Fruit fly (Drosophila melanogaster): ENCODE measurements around the gene CrebA.

CrebA gene

dm6 chr3L:15553993-15554644 lies 18.9 kb downstream of the CrebA start, which contains the start of gene AGO2 (continued):
- TF ChIP-seq tx (GFP tag; optimal IDR thresholded peaks at IDR 0.05) (no peak), sd (tag; optimal IDR thresholded peaks at IDR 0.05) (no peak), CG8089 (GFP tag; optimal IDR thresholded peaks at IDR 0.05) (no peak), peb (GFP tag; IDR thresholded peaks at IDR 0.05) (no peak), CG18764 (GFP tag; optimal IDR thresholded peaks at IDR 0.05) (no peak), CG9437 (GFP tag; optimal IDR thresholded peaks at IDR 0.05) (no peak), br (optimal IDR thresholded peaks at IDR 0.05) (no peak), BtbVII (GFP tag; optimal IDR thresholded peaks at IDR 0.05) (peak; percentile 9), CG8924 (tag; optimal IDR thresholded peaks at IDR 0.05) (peak; percentile 38), CG11247 (GFP tag; IDR thresholded peaks at IDR 0.05) (no peak), cato (GFP tag; optimal IDR thresholded peaks at IDR 0.05; ENCODE audit: borderline replicate concordance) (no peak), CG16779 (GFP tag; IDR thresholded peaks at IDR 0.05) (no peak), tna (GFP tag; IDR thresholded peaks at IDR 0.05; ENCODE audit: partially characterized antibody) (peak; percentile 75), Lpt (GFP tag; optimal IDR thresholded peaks at IDR 0.05) (no peak), oc (tag; optimal IDR thresholded peaks at IDR 0.05) (no peak), CG12236 (GFP tag; optimal IDR thresholded peaks at IDR 0.05) (no peak), CG6254 (GFP tag; optimal IDR thresholded peaks at IDR 0.05) (no peak), CG10654 (GFP tag; optimal IDR thresholded peaks at IDR 0.05) (no peak), CG18011 (GFP tag; optimal IDR thresholded peaks at IDR 0.05) (no peak), NFAT (GFP tag; IDR thresholded peaks at IDR 0.05) (no peak), chn (GFP tag; optimal IDR thresholded peaks at IDR 0.05) (no peak), CG12299 (tag; optimal IDR thresholded peaks at IDR 0.05) (peak; percentile 24), CG1024 (GFP tag; IDR thresholded peaks at IDR 0.05) (no peak), Meics (GFP tag; optimal IDR thresholded peaks at IDR 0.05) (no peak), hkb (optimal IDR thresholded peaks at IDR 0.05) (no peak), hkb (GFP tag; IDR thresholded peaks at IDR 0.05) (no peak), Hr51 (GFP tag; optimal IDR thresholded peaks at IDR 0.05) (peak in 1 of 2 experiments; percentile 61), mam (GFP tag; optimal IDR thresholded peaks at IDR 0.05) (no peak), CoRest (tag; optimal IDR thresholded peaks at IDR 0.05) (peak; percentile 23), Eip74EF (GFP tag; optimal IDR thresholded peaks at IDR 0.05) (peak in 1 of 2 experiments; percentile 29), Nf-YA (GFP tag; IDR thresholded peaks at IDR 0.05) (no peak), Antp (GFP tag; optimal IDR thresholded peaks at IDR 0.05) (no peak), Nf-YB (GFP tag; optimal IDR thresholded peaks at IDR 0.05) (no peak), kah (GFP tag; optimal IDR thresholded peaks at IDR 0.05) (no peak), CrebB (tag; optimal IDR thresholded peaks at IDR 0.05) (peak; percentile 30), CG14965 (GFP tag; optimal IDR thresholded peaks at IDR 0.05; ENCODE audit: borderline replicate concordance) (no peak), ara (GFP tag; IDR thresholded peaks at IDR 0.05) (no peak), CG13624 (GFP tag; optimal IDR thresholded peaks at IDR 0.05) (peak; percentile 92), Adf1 (GFP tag; IDR thresholded peaks at IDR 0.05) (peak; percentile 14; the same call in 1 of the 2 replicates), ATbp (GFP tag; optimal IDR thresholded peaks at IDR 0.05) (no peak), CG2889 (GFP tag; IDR thresholded peaks at IDR 0.05) (no peak), CG11093 (GFP tag; IDR thresholded peaks at IDR 0.05) (no peak), hb (GFP tag; IDR thresholded peaks at IDR 0.05; ENCODE audit: partially characterized antibody) (peak; percentile 68; the same call in 2 of the 3 replicates), gcm2 (GFP tag; optimal IDR thresholded peaks at IDR 0.05) (no peak), TFAM (GFP tag; optimal IDR thresholded peaks at IDR 0.05) (no peak), rib (GFP tag; IDR thresholded peaks at IDR 0.05) (no peak), CG12659 (GFP tag; optimal IDR thresholded peaks at IDR 0.05) (peak; percentile 53), CG6175 (GFP tag; IDR thresholded peaks at IDR 0.05) (no peak), CG11695 (GFP tag; IDR thresholded peaks at IDR 0.05) (no peak), CG7556 (GFP tag; optimal IDR thresholded peaks at IDR 0.05) (no peak), gcm (GFP tag; optimal IDR thresholded peaks at IDR 0.05) (no peak)

All from whole organism, embryonic.